Worm (Caenorhabditis elegans) whole organism, L1 larva: ENCODE results near the gene F13D11.3.

Source experiments
- C16A3.4 ChIP-seq: fragments of 150-350 bp; optimal IDR thresholded peaks from 2 replicates; lab custom pipeline; 2014; ENCODE audit warnings: missing biosample characterization, missing genetic modification characterization
- F16B12.6 ChIP-seq: fragments of 150-350 bp; optimal IDR thresholded peaks from 2 replicates; lab custom pipeline; 2014; ENCODE audit warnings: missing biosample characterization, missing genetic modification characterization
- aha-1 ChIP-seq: fragments of 150-350 bp; optimal IDR thresholded peaks from 2 replicates; lab custom pipeline; 2014; ENCODE audit warnings: missing biosample characterization, missing genetic modification characterization
- alr-1 ChIP-seq: fragments of 200-800 bp; sonication (Bioruptor generic); optimal IDR thresholded peaks from 2 replicates; lab custom pipeline; 2018; ENCODE audit warnings: borderline replicate concordance, mild to moderate bottlenecking, missing genetic modification characterization, missing compliant biosample characterization
- aly-2 ChIP-seq: fragments of 150-350 bp; optimal IDR thresholded peaks from 2 replicates; lab custom pipeline; 2014; ENCODE audit warnings: missing biosample characterization, missing genetic modification characterization
- ceh-63 ChIP-seq: fragments of 200-800 bp; sonication (Bioruptor generic); optimal IDR thresholded peaks from 2 replicates; lab custom pipeline; 2018; ENCODE audit warnings: mild to moderate bottlenecking, missing genetic modification characterization, missing compliant biosample characterization
- ceh-8 ChIP-seq: fragments of 200-800 bp; sonication (Bioruptor generic); optimal IDR thresholded peaks from 2 replicates; lab custom pipeline; 2018; ENCODE audit warnings: mild to moderate bottlenecking, missing genetic modification characterization, moderate library complexity, missing compliant biosample characterization
- ces-1 ChIP-seq: fragments of 150-350 bp; optimal IDR thresholded peaks from 2 replicates; lab custom pipeline; 2014; ENCODE audit warnings: missing biosample characterization, missing genetic modification reagents, missing genetic modification characterization
- efl-1 ChIP-seq, 4 experiments: fragments of 150-350 bp; optimal IDR thresholded peaks in 3 of 4; peaks in 1 of 4; 1 replicate in 1 of 4; 2 replicates in 3 of 4; lab custom pipeline; 2014; ENCODE audit warnings: missing biosample characterization in 2 of 4, missing genetic modification characterization in 2 of 4, missing genetic modification reagents in 2 of 4
- elt-3 ChIP-seq, 6 experiments: fragments of 150-350 bp in 1 of 6; sonication (generic microtip); optimal IDR thresholded peaks; 2 replicates each; lab custom pipeline; 2017 to 2018; ENCODE audit warnings: missing biosample characterization in 6 of 6, missing genetic modification characterization in 6 of 6, inconsistent platforms in 1 of 6
- ets-5 ChIP-seq: fragments of 200-800 bp; sonication (Bioruptor generic); IDR thresholded peaks from 2 replicates; pipeline ENCODE4 v1.3.6; 2022; ENCODE audit warnings: missing genetic modification characterization, missing compliant biosample characterization
- fkh-10 ChIP-seq: sonication (generic microtip); optimal IDR thresholded peaks from 2 replicates; lab custom pipeline; 2017; ENCODE audit warnings: missing biosample characterization, missing genetic modification reagents, missing genetic modification characterization
- fkh-8 ChIP-seq: sonication (generic microtip); optimal IDR thresholded peaks from 2 replicates; lab custom pipeline; 2016; ENCODE audit warnings: mild to moderate bottlenecking, missing genetic modification characterization, missing compliant biosample characterization
- fos-1 ChIP-seq: fragments of 150-350 bp; optimal IDR thresholded peaks from 2 replicates; lab custom pipeline; 2014; ENCODE audit warnings: missing biosample characterization, missing genetic modification characterization
- grh-1 ChIP-seq: fragments of 200-800 bp; sonication (Bioruptor generic); IDR thresholded peaks from 2 replicates; pipeline ENCODE4 v1.3.6; 2022; ENCODE audit warnings: missing genetic modification reagents, missing genetic modification characterization, missing compliant biosample characterization
- hpl-2 ChIP-seq: fragments of 150-350 bp; optimal IDR thresholded peaks from 2 replicates; lab custom pipeline; 2014; ENCODE audit warnings: missing biosample characterization, missing genetic modification reagents, missing genetic modification characterization
- irx-1 ChIP-seq: sonication (generic microtip); optimal IDR thresholded peaks from 2 replicates; lab custom pipeline; 2016; ENCODE audit warnings: missing genetic modification characterization, missing compliant biosample characterization
- isw-1 ChIP-seq: fragments of 200-800 bp; sonication (Bioruptor generic); IDR thresholded peaks from 2 replicates; pipeline ENCODE4 v1.3.6; 2022; ENCODE audit warnings: missing genetic modification characterization, missing compliant biosample characterization
- jun-1 ChIP-seq: fragments of 150-350 bp; optimal IDR thresholded peaks from 2 replicates; lab custom pipeline; 2014; ENCODE audit warnings: missing biosample characterization, missing genetic modification reagents, missing genetic modification characterization
- lin-13 ChIP-seq: fragments of 150-350 bp; optimal IDR thresholded peaks from 2 replicates; lab custom pipeline; 2014; ENCODE audit warnings: missing biosample characterization, missing genetic modification reagents, missing genetic modification characterization
- lin-14 ChIP-seq: fragments of 200-800 bp; sonication (Bioruptor generic); optimal IDR thresholded peaks from 2 replicates; lab custom pipeline; 2018; ENCODE audit warnings: mild to moderate bottlenecking, missing genetic modification characterization, moderate library complexity, missing compliant biosample characterization
- lin-39 ChIP-seq: fragments of 150-350 bp; optimal IDR thresholded peaks from 2 replicates; lab custom pipeline; 2014; ENCODE audit warnings: missing biosample characterization, missing genetic modification reagents, missing genetic modification characterization
- lir-3 ChIP-seq: sonication (generic microtip); optimal IDR thresholded peaks from 2 replicates; lab custom pipeline; 2016; ENCODE audit warnings: mild to moderate bottlenecking, missing genetic modification characterization, moderate library complexity, missing compliant biosample characterization; ENCODE audit not compliant: poor library complexity
- mab-9 ChIP-seq: fragments of 200-800 bp; sonication (Bioruptor generic); IDR thresholded peaks from 2 replicates; pipeline ENCODE4 v1.3.6; 2022; ENCODE audit warnings: missing genetic modification reagents, missing genetic modification characterization, missing compliant biosample characterization
- nhr-11 ChIP-seq: fragments of 150-350 bp; optimal IDR thresholded peaks from 2 replicates; lab custom pipeline; 2014; ENCODE audit warnings: missing biosample characterization, missing genetic modification characterization
- nhr-12 ChIP-seq: sonication (generic microtip); optimal IDR thresholded peaks from 2 replicates; lab custom pipeline; 2017; ENCODE audit warnings: missing biosample characterization, missing genetic modification characterization
- nhr-19 ChIP-seq: fragments of 200-800 bp; sonication (Bioruptor generic); conservative IDR thresholded peaks from 2 replicates; pipeline ENCODE4 v1.3.6; 2022; ENCODE audit warnings: missing genetic modification characterization, missing compliant biosample characterization
- nhr-20 ChIP-seq: sonication (generic microtip); optimal IDR thresholded peaks from 2 replicates; lab custom pipeline; 2016; ENCODE audit warnings: mild to moderate bottlenecking, missing genetic modification characterization, missing compliant biosample characterization
- nhr-28 ChIP-seq: fragments of 150-350 bp; optimal IDR thresholded peaks from 2 replicates; lab custom pipeline; 2014; ENCODE audit warnings: missing biosample characterization, missing genetic modification characterization
- nhr-47 ChIP-seq: sonication (generic microtip); optimal IDR thresholded peaks from 2 replicates; lab custom pipeline; 2016; ENCODE audit warnings: mild to moderate bottlenecking, missing genetic modification characterization, moderate library complexity, missing compliant biosample characterization
- nhr-71 ChIP-seq: sonication (generic microtip); optimal IDR thresholded peaks from 2 replicates; lab custom pipeline; 2016; ENCODE audit warnings: mild to moderate bottlenecking, missing genetic modification characterization, moderate library complexity, missing compliant biosample characterization
- nhr-76 ChIP-seq: sonication (generic microtip); optimal IDR thresholded peaks from 2 replicates; lab custom pipeline; 2017; ENCODE audit warnings: missing biosample characterization, missing genetic modification characterization
- nhr-85 ChIP-seq: sonication (generic microtip); peaks from one replicate; lab custom pipeline; 2016; ENCODE audit warnings: missing genetic modification characterization, inconsistent platforms, missing compliant biosample characterization
- nhr-90 ChIP-seq: sonication (generic microtip); optimal IDR thresholded peaks from 2 replicates; lab custom pipeline; 2016; ENCODE audit warnings: mild to moderate bottlenecking, missing genetic modification characterization, missing compliant biosample characterization; ENCODE audit not compliant: poor library complexity
- pag-3 ChIP-seq: sonication (generic microtip); optimal IDR thresholded peaks from 2 replicates; lab custom pipeline; 2017; ENCODE audit warnings: missing genetic modification characterization, mild to moderate bottlenecking, missing compliant biosample characterization, antibody characterized with exemption, borderline replicate concordance; ENCODE audit not compliant: insufficient read depth
- pax-3 ChIP-seq: fragments of 200-800 bp; sonication (Bioruptor generic); optimal IDR thresholded peaks from 2 replicates; lab custom pipeline; 2018; ENCODE audit warnings: mild to moderate bottlenecking, missing genetic modification characterization, moderate library complexity, missing compliant biosample characterization
- rnt-1 ChIP-seq: sonication (generic microtip); optimal IDR thresholded peaks from 2 replicates; lab custom pipeline; 2016; ENCODE audit warnings: mild to moderate bottlenecking, missing genetic modification characterization, moderate library complexity, missing compliant biosample characterization
- skn-1 ChIP-seq: fragments of 150-350 bp; optimal IDR thresholded peaks from 2 replicates; lab custom pipeline; 2014; ENCODE audit warnings: missing biosample characterization, missing genetic modification characterization
- sptf-1 ChIP-seq: fragments of 150-350 bp; optimal IDR thresholded peaks from 2 replicates; lab custom pipeline; 2014; ENCODE audit warnings: missing biosample characterization, missing genetic modification characterization
- swsn-7 ChIP-seq: sonication (generic microtip); optimal IDR thresholded peaks from 2 replicates; lab custom pipeline; 2016; ENCODE audit warnings: missing genetic modification characterization, missing compliant biosample characterization
- tbx-2 ChIP-seq: sonication (generic microtip); optimal IDR thresholded peaks from 2 replicates; lab custom pipeline; 2016; ENCODE audit warnings: missing genetic modification characterization, missing compliant biosample characterization
- tlp-1 ChIP-seq: fragments of 150-350 bp; optimal IDR thresholded peaks from 2 replicates; lab custom pipeline; 2014; ENCODE audit warnings: missing biosample characterization, missing genetic modification characterization
- unc-30 ChIP-seq: sonication (generic microtip); optimal IDR thresholded peaks from 2 replicates; lab custom pipeline; 2017; ENCODE audit warnings: missing biosample characterization, missing genetic modification characterization
- unc-86 ChIP-seq: sonication (generic microtip); optimal IDR thresholded peaks from 2 replicates; lab custom pipeline; 2016; ENCODE audit warnings: missing genetic modification characterization, missing compliant biosample characterization
- xbp-1 ChIP-seq: sonication (generic microtip); optimal IDR thresholded peaks from 2 replicates; lab custom pipeline; 2016; ENCODE audit warnings: missing genetic modification characterization, missing compliant biosample characterization
- zag-1 ChIP-seq: fragments of 150-350 bp; optimal IDR thresholded peaks from 2 replicates; lab custom pipeline; 2014; ENCODE audit warnings: missing biosample characterization, missing genetic modification characterization
- ztf-11 ChIP-seq, 2 experiments: sonication (generic microtip); optimal IDR thresholded peaks; 2 replicates each; lab custom pipeline; 2016 to 2017; ENCODE audit warnings: missing genetic modification characterization in 2 of 2, missing biosample characterization in 1 of 2, missing compliant biosample characterization in 1 of 2
- ztf-4 ChIP-seq: fragments of 150-350 bp; optimal IDR thresholded peaks from 2 replicates; lab custom pipeline; 2014; ENCODE audit warnings: missing biosample characterization, missing genetic modification characterization

F13D11.3 gene

ce11 chrX:5801156-5801592 is 4.5 kb downstream of the F13D11.3 start (continued):
- TF ChIP-seq nhr-90 (tag; lab: Kevin White, UChicago) (peak; percentile 94), aly-2 (tag; lab: Kevin White, UChicago) (peak; percentile 89), swsn-7 (tag; lab: Kevin White, UChicago) (peak; percentile 93), ceh-8 (GFP tag; lab: Kevin White, UChicago) (peak; percentile 82), nhr-20 (peak; percentile 93), zag-1 (tag; lab: Kevin White, UChicago) (peak; percentile 44), nhr-85 (tag; lab: Kevin White, UChicago) (peak; percentile 91), aha-1 (no peak), lin-14 (GFP tag; lab: Kevin White, UChicago) (peak; percentile 93), alr-1 (tag; lab: Kevin White, UChicago) (no peak), hpl-2 (GFP tag; lab: Kevin White, UChicago) (peak; percentile 40), mab-9 (GFP tag; lab: Robert Waterston, UW) (peak; percentile 77; the same call in 1 of the 2 replicates), nhr-11 (tag; lab: Kevin White, UChicago) (no peak), lir-3 (tag; lab: Kevin White, UChicago) (peak; percentile 82), unc-30 (tag; lab: Kevin White, UChicago) (no peak), lin-13 (GFP tag; lab: Kevin White, UChicago) (peak; percentile 55), nhr-19 (peak; percentile 91), fos-1 (tag; lab: Kevin White, UChicago) (peak; percentile 82), ets-5 (GFP tag; lab: Robert Waterston, UW) (no peak), nhr-12 (tag; lab: Kevin White, UChicago) (peak; percentile 28), sptf-1 (tag; lab: Kevin White, UChicago) (no peak), pag-3 (tag; lab: Kevin White, UChicago) (no peak), F16B12.6 (tag; lab: Kevin White, UChicago) (no peak), pax-3 (tag; lab: Kevin White, UChicago) (peak; percentile 82), nhr-28 (tag; lab: Kevin White, UChicago) (no peak), nhr-71 (tag; lab: Kevin White, UChicago) (peak; percentile 95), nhr-76 (tag; lab: Kevin White, UChicago) (peak; percentile 75), lin-39 (tag; lab: Kevin White, UChicago) (peak; percentile 59), ceh-63 (no peak), unc-86 (peak; percentile 76), C16A3.4 (peak; percentile 87), efl-1 (optimal IDR thresholded peaks at IDR 0.05; lab: Kevin White, UChicago) (peak; percentile 54 to 58), efl-1 (GFP tag; optimal IDR thresholded peaks at IDR 0.05 in 1 of 2; lab: Kevin White, UChicago) (peak; percentile 26 to 95), fkh-8 (tag; lab: Kevin White, UChicago) (peak; percentile 70), jun-1 (tag; lab: Kevin White, UChicago) (peak; percentile 88), fkh-10 (GFP tag; lab: Kevin White, UChicago) (peak; percentile 19), ztf-4 (tag; lab: Kevin White, UChicago) (peak; percentile 82), nhr-47 (peak; percentile 92)

DNA sequence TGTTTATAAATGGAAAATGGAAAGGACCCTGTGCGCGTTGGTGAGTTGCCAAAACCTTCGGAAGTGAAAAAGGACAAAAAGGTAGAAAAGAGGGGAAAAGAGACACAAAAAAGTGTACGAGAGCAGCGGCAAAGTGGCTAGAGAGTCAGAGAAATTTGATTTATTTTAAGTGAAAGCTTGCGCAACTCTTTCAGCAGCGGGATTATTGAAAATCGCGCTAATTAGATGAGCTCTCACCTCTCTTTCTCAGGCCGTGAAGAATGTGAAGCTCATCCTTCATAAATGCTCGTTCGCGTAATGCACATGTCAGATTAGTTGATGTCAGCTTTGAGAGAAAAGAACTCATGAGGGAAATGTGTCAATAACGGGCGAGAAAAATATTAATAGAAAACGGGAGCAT is 6.5 kb downstream of the F13D11.3 start:
- peak; percentile 11 for TF ChIP-seq fkh-8 (tag; lab: Kevin White, UChicago)
- no peak for TF ChIP-seq sptf-1 (tag; lab: Kevin White, UChicago)
- no peak for TF ChIP-seq tlp-1 (tag; lab: Kevin White, UChicago)
- TF ChIP-seq xbp-1 (tag; lab: Kevin White, UChicago) = peak; percentile 11
- TF ChIP-seq rnt-1 (tag; lab: Kevin White, UChicago) = no peak
- TF ChIP-seq nhr-19 = no peak
- TF ChIP-seq ceh-8 (GFP tag; lab: Kevin White, UChicago) = peak; percentile 26
- peak; percentile 61 for TF ChIP-seq ces-1 (GFP tag; lab: Kevin White, UChicago)
- peak; percentile 76 for TF ChIP-seq lin-14 (GFP tag; lab: Kevin White, UChicago)
- TF ChIP-seq isw-1 (GFP tag; lab: Robert Waterston, UW) = peak; percentile 9; the same call in 1 of the 2 replicates
- TF ChIP-seq nhr-47 = peak; percentile 31
- no peak for TF ChIP-seq pag-3 (tag; lab: Kevin White, UChicago)
- peak; percentile 22 for TF ChIP-seq tbx-2 (tag; lab: Kevin White, UChicago)
- TF ChIP-seq hpl-2 (GFP tag; lab: Kevin White, UChicago) = no peak
- TF ChIP-seq ceh-63 = no peak
- TF ChIP-seq ztf-11 (tag; optimal IDR thresholded peaks at IDR 0.05; lab: Kevin White, UChicago) = no peak
- TF ChIP-seq irx-1 (tag; lab: Kevin White, UChicago) = peak; percentile 31
- no peak for TF ChIP-seq grh-1 (GFP tag; lab: Robert Waterston, UW)
- TF ChIP-seq elt-3 (tag; optimal IDR thresholded peaks at IDR 0.05; lab: Kevin White, UChicago) = no peak
- TF ChIP-seq skn-1 (tag; lab: Kevin White, UChicago) = no peak
- TF ChIP-seq nhr-11 (tag; lab: Kevin White, UChicago) = no peak
- no peak for TF ChIP-seq nhr-76 (tag; lab: Kevin White, UChicago)
- no peak for TF ChIP-seq nhr-90 (tag; lab: Kevin White, UChicago)
- peak; percentile 81 for TF ChIP-seq fkh-10 (GFP tag; lab: Kevin White, UChicago)
- no peak for TF ChIP-seq nhr-85 (tag; lab: Kevin White, UChicago)
- no peak for TF ChIP-seq mab-9 (GFP tag; lab: Robert Waterston, UW)
- TF ChIP-seq unc-30 (tag; lab: Kevin White, UChicago) = no peak
- TF ChIP-seq C16A3.4 = no peak
- TF ChIP-seq F16B12.6 (tag; lab: Kevin White, UChicago) = no peak
